Fruit fly (Drosophila melanogaster) whole organism, embryonic: ENCODE results near the gene Bmcp.
A peak's percentile ranks its signal among the peaks of the same experiment; 100 is the strongest.

Source experiments
- Antp ChIP-seq: fragments of 200-800 bp; sonication (Bioruptor generic); optimal IDR thresholded peaks from 3 replicates; lab custom pipeline; 2016; ENCODE audit warnings: missing biosample characterization, missing genetic modification characterization
- Bgb ChIP-seq: fragments of 200-800 bp; sonication (Bioruptor generic); IDR thresholded peaks from 2 replicates; pipeline ENCODE4 v1.3.6; 2022; ENCODE audit warnings: missing biosample characterization, missing genetic modification characterization; ENCODE audit not compliant: partially characterized antibody
- CG10366 ChIP-seq: fragments of 200-800 bp; sonication (Bioruptor generic); IDR thresholded peaks from 2 replicates; pipeline ENCODE4 v1.3.6; 2022; ENCODE audit warnings: missing biosample characterization, missing genetic modification characterization
- CG10565 ChIP-seq: fragments of 200-800 bp; sonication (Bioruptor generic); optimal IDR thresholded peaks from 3 replicates; lab custom pipeline; 2016; ENCODE audit warnings: missing biosample characterization, mild to moderate bottlenecking, missing genetic modification characterization
- CG1233 ChIP-seq: fragments of 200-800 bp; sonication (Bioruptor generic); optimal IDR thresholded peaks from 4 replicates; lab custom pipeline; 2018; ENCODE audit warnings: missing biosample characterization, mild to moderate bottlenecking, missing genetic modification characterization
- CG12391 ChIP-seq: fragments of 200-800 bp; sonication (Bioruptor generic); optimal IDR thresholded peaks from 3 replicates; lab custom pipeline; 2018; ENCODE audit warnings: missing biosample characterization, mild to moderate bottlenecking, missing genetic modification characterization, moderate library complexity
- CG12659 ChIP-seq: fragments of 200-800 bp; sonication (Bioruptor generic); optimal IDR thresholded peaks from 3 replicates; lab custom pipeline; 2017; ENCODE audit warnings: mild to moderate bottlenecking, missing biosample characterization, missing genetic modification reagents, missing genetic modification characterization
- CG12942 ChIP-seq: fragments of 200-800 bp; sonication (Bioruptor generic); optimal IDR thresholded peaks from 3 replicates; lab custom pipeline; 2016; ENCODE audit warnings: missing biosample characterization, missing genetic modification characterization
- CG13624 ChIP-seq: fragments of 200-800 bp; sonication (Bioruptor generic); optimal IDR thresholded peaks from 2 replicates; lab custom pipeline; 2016; ENCODE audit warnings: missing biosample characterization, missing genetic modification characterization
- CG14667 ChIP-seq: fragments of 200-800 bp; sonication (Bioruptor generic); IDR thresholded peaks from 2 replicates; pipeline ENCODE4 v1.3.6; 2022; ENCODE audit warnings: missing biosample characterization, missing genetic modification characterization
- CG14965 ChIP-seq: fragments of 200-800 bp; sonication (Bioruptor generic); optimal IDR thresholded peaks from 2 replicates; lab custom pipeline; 2016; ENCODE audit warnings: missing biosample characterization, missing genetic modification characterization, borderline replicate concordance
- CG16813 ChIP-seq: fragments of 200-800 bp; sonication (Bioruptor generic); IDR thresholded peaks from 3 replicates; pipeline ENCODE4 v1.3.6; 2022; ENCODE audit warnings: missing biosample characterization, missing genetic modification characterization; ENCODE audit not compliant: partially characterized antibody
- CG17186 ChIP-seq: fragments of 200-800 bp; sonication (Bioruptor generic); optimal IDR thresholded peaks from 3 replicates; lab custom pipeline; 2017; ENCODE audit warnings: missing biosample characterization, missing genetic modification reagents, missing genetic modification characterization
- CG18599 ChIP-seq: fragments of 200-800 bp; sonication (Bioruptor generic); optimal IDR thresholded peaks from 3 replicates; lab custom pipeline; 2017; ENCODE audit warnings: missing biosample characterization, missing genetic modification characterization, mild to moderate bottlenecking, moderate library complexity, missing genetic modification reagents
- CG2120 ChIP-seq: fragments of 200-800 bp; sonication (Bioruptor generic); optimal IDR thresholded peaks from 3 replicates; lab custom pipeline; 2016; ENCODE audit warnings: missing biosample characterization, missing genetic modification characterization
- CG4854 ChIP-seq: fragments of 200-800 bp; sonication (Bioruptor generic); optimal IDR thresholded peaks from 2 replicates; lab custom pipeline; 2016; ENCODE audit warnings: missing biosample characterization, missing genetic modification characterization, inconsistent platforms
- CG6791 ChIP-seq: fragments of 200-800 bp; sonication (Bioruptor generic); IDR thresholded peaks from 3 replicates; pipeline ENCODE4 v1.3.6; 2022; ENCODE audit warnings: missing biosample characterization, missing genetic modification characterization; ENCODE audit not compliant: partially characterized antibody
- CG8281 ChIP-seq: fragments of 200-800 bp; sonication (Bioruptor generic); optimal IDR thresholded peaks from 2 replicates; lab custom pipeline; 2018; ENCODE audit warnings: missing biosample characterization, mild to moderate bottlenecking, missing genetic modification characterization, moderate library complexity
- CG9932 ChIP-seq: fragments of 200-800 bp; sonication (Bioruptor generic); IDR thresholded peaks from 2 replicates; pipeline ENCODE4 v1.3.6; 2022; ENCODE audit warnings: missing biosample characterization, missing genetic modification characterization
- Dad ChIP-seq: fragments of 200-800 bp; sonication (Bioruptor generic); optimal IDR thresholded peaks from 3 replicates; lab custom pipeline; 2016; ENCODE audit warnings: missing biosample characterization, missing genetic modification characterization
- Dbx ChIP-seq: fragments of 200-800 bp; sonication (Bioruptor generic); IDR thresholded peaks from 3 replicates; pipeline ENCODE4 v1.3.6; 2022; ENCODE audit warnings: missing biosample characterization, missing genetic modification characterization
- GATAe ChIP-seq: fragments of 200-800 bp; sonication (Bioruptor generic); conservative IDR thresholded peaks from 2 replicates; pipeline ENCODE4 v1.3.6; 2022; ENCODE audit warnings: missing biosample characterization, missing genetic modification characterization
- Gsc ChIP-seq: fragments of 200-800 bp; sonication (Bioruptor generic); IDR thresholded peaks from 2 replicates; pipeline ENCODE4 v1.3.6; 2022; ENCODE audit warnings: missing biosample characterization, missing genetic modification characterization
- HLH3B ChIP-seq: fragments of 200-800 bp; sonication (Bioruptor generic); IDR thresholded peaks from 2 replicates; pipeline ENCODE4 v1.3.6; 2022; ENCODE audit warnings: missing biosample characterization, missing genetic modification characterization
- Hand ChIP-seq: fragments of 200-800 bp; sonication (Bioruptor generic); optimal IDR thresholded peaks from 2 replicates; lab custom pipeline; 2017; ENCODE audit warnings: mild to moderate bottlenecking, missing biosample characterization, missing genetic modification reagents, missing genetic modification characterization
- Hmx ChIP-seq: fragments of 200-800 bp; sonication (Bioruptor generic); optimal IDR thresholded peaks from 2 replicates; lab custom pipeline; 2016; ENCODE audit warnings: missing biosample characterization, missing genetic modification characterization
- Jarid2 ChIP-seq: fragments of 200-800 bp; sonication (Bioruptor generic); optimal IDR thresholded peaks from 3 replicates; lab custom pipeline; 2017; ENCODE audit warnings: mild to moderate bottlenecking, missing biosample characterization, missing genetic modification reagents, missing genetic modification characterization
- MESR4 ChIP-seq: fragments of 200-800 bp; sonication (Bioruptor generic); optimal IDR thresholded peaks from 2 replicates; lab custom pipeline; 2018; ENCODE audit warnings: missing biosample characterization, mild to moderate bottlenecking, missing genetic modification characterization, moderate library complexity
- MTF-1 ChIP-seq: fragments of 200-800 bp; sonication (Bioruptor generic); optimal IDR thresholded peaks from 2 replicates; lab custom pipeline; 2018; ENCODE audit warnings: missing biosample characterization, mild to moderate bottlenecking, missing genetic modification characterization, borderline replicate concordance
- Max ChIP-seq: fragments of 200-800 bp; sonication (Bioruptor generic); optimal IDR thresholded peaks from 2 replicates; lab custom pipeline; 2016; ENCODE audit warnings: missing biosample characterization, mild to moderate bottlenecking, missing genetic modification characterization
- Med ChIP-seq: fragments of 200-800 bp; sonication (Bioruptor generic); peaks from one replicate; lab custom pipeline; 2016; ENCODE audit warnings: missing biosample characterization, missing genetic modification characterization, mild to moderate bottlenecking, inconsistent platforms, moderate library complexity
- Myb ChIP-seq: fragments of 200-800 bp; sonication (Bioruptor generic); optimal IDR thresholded peaks from 2 replicates; lab custom pipeline; 2016; ENCODE audit warnings: missing biosample characterization, missing genetic modification characterization
- Nf-YB ChIP-seq: fragments of 200-800 bp; sonication (Bioruptor generic); optimal IDR thresholded peaks from 3 replicates; lab custom pipeline; 2019; ENCODE audit warnings: missing biosample characterization, mild to moderate bottlenecking, missing genetic modification characterization, moderate library complexity
- Oaz ChIP-seq: fragments of 200-800 bp; sonication (Bioruptor generic); IDR thresholded peaks from 2 replicates; pipeline ENCODE4 v1.3.6; 2022; ENCODE audit warnings: missing biosample characterization, missing genetic modification characterization
- Opbp ChIP-seq: fragments of 200-800 bp; sonication (Bioruptor generic); IDR thresholded peaks from 3 replicates; pipeline ENCODE4 v1.3.6; 2022; ENCODE audit warnings: missing biosample characterization, missing genetic modification characterization; ENCODE audit not compliant: partially characterized antibody
- Optix ChIP-seq: fragments of 200-800 bp; sonication (Bioruptor generic); IDR thresholded peaks from 3 replicates; pipeline ENCODE4 v1.3.6; 2022; ENCODE audit warnings: missing biosample characterization, missing genetic modification characterization
- Side ChIP-seq: fragments of 200-800 bp; sonication (Bioruptor generic); optimal IDR thresholded peaks from 2 replicates; lab custom pipeline; 2016; ENCODE audit warnings: missing biosample characterization, missing genetic modification characterization
- Taf1 ChIP-seq: fragments of 200-800 bp; sonication (Bioruptor generic); IDR thresholded peaks from 2 replicates; pipeline ENCODE4 v1.3.6; 2022; ENCODE audit warnings: missing biosample characterization, missing genetic modification characterization
- Xrp1 ChIP-seq: fragments of 200-800 bp; sonication (Bioruptor generic); IDR thresholded peaks from 2 replicates; pipeline ENCODE4 v1.3.6; 2022; ENCODE audit warnings: missing biosample characterization, missing genetic modification characterization
- ac ChIP-seq: fragments of 200-800 bp; sonication (Bioruptor generic); optimal IDR thresholded peaks from 3 replicates; lab custom pipeline; 2017; ENCODE audit warnings: missing biosample characterization, mild to moderate bottlenecking, missing genetic modification characterization
- al ChIP-seq: fragments of 200-800 bp; sonication (Bioruptor generic); IDR thresholded peaks from 2 replicates; pipeline ENCODE4 v1.3.6; 2022; ENCODE audit warnings: missing biosample characterization, missing genetic modification characterization
- ara ChIP-seq: fragments of 200-800 bp; sonication (Bioruptor generic); IDR thresholded peaks from 2 replicates; pipeline ENCODE4 v1.3.6; 2022; ENCODE audit warnings: missing biosample characterization, missing genetic modification characterization
- bbx ChIP-seq: fragments of 200-800 bp; sonication (Bioruptor generic); IDR thresholded peaks from 2 replicates; pipeline ENCODE4 v1.3.6; 2022; ENCODE audit warnings: missing biosample characterization, missing genetic modification characterization; ENCODE audit not compliant: partially characterized antibody
- cad ChIP-seq: fragments of >200 bp; optimal IDR thresholded peaks from 2 replicates; lab custom pipeline; 2017; ENCODE audit warnings: missing biosample characterization, missing genetic modification characterization
- croc ChIP-seq: fragments of 200-800 bp; sonication (Bioruptor generic); conservative IDR thresholded peaks from 3 replicates; pipeline ENCODE4 v1.3.6; 2022; ENCODE audit warnings: missing biosample characterization, missing genetic modification characterization
- da ChIP-seq: fragments of 200-800 bp; sonication (Bioruptor generic); optimal IDR thresholded peaks from 2 replicates; lab custom pipeline; 2016; ENCODE audit warnings: missing biosample characterization, missing genetic modification characterization
- odd ChIP-seq: fragments of 200-800 bp; sonication (Bioruptor generic); optimal IDR thresholded peaks from 2 replicates; lab custom pipeline; 2017; ENCODE audit warnings: missing biosample characterization, mild to moderate bottlenecking, missing genetic modification characterization
- pnt ChIP-seq: fragments of 200-800 bp; sonication (Bioruptor generic); optimal IDR thresholded peaks from 3 replicates; lab custom pipeline; 2016; ENCODE audit warnings: missing biosample characterization, missing genetic modification characterization
- pzg ChIP-seq: fragments of 200-800 bp; sonication (Bioruptor generic); optimal IDR thresholded peaks from 3 replicates; lab custom pipeline; 2018; ENCODE audit warnings: missing biosample characterization, mild to moderate bottlenecking, missing genetic modification characterization, moderate library complexity
- sug ChIP-seq: fragments of 200-800 bp; optimal IDR thresholded peaks from 2 replicates; lab custom pipeline; 2019; ENCODE audit warnings: missing biosample characterization, mild to moderate bottlenecking, missing genetic modification characterization, moderate library complexity
- vvl ChIP-seq: fragments of 200-800 bp; sonication (Bioruptor generic); IDR thresholded peaks from 2 replicates; pipeline ENCODE4 v1.3.6; 2022; ENCODE audit warnings: missing biosample characterization, missing genetic modification characterization

Gene Bmcp

DNA sequence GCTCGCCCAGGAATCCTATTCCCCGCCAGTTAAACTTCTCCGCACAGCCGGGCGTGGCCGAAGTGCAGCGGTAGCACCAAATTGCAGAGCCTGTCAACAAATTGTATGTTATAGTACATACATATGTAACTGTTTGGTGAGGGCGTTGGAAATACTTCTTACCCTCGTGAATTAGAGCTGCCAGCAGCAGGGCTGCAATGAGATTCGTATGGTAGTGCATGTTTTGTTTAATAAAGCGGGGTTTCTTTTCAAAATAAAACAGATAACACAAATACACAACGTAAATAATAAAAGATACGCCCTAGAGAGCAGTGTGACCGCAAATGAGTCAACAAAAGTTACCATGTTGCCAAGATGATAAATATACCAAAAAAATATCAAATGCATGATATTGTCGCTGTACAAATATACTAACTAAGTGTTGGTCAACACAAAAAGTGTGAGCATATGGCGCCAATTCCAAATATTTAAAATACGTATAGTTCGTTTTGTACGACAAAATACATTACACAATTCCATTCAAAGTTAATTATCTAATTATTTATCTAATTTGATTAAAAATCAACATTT lies 9.6 kb upstream of the Bmcp start, which contains the start of gene crim (continued):
- TF ChIP-seq CG6791: no peak
- no peak for TF ChIP-seq da (GFP tag; lab: Kevin White, UChicago)
- TF ChIP-seq Oaz (GFP tag; lab: Robert Waterston, UW): no peak
- no peak for TF ChIP-seq Opbp (GFP tag; lab: Robert Waterston, UW)
- no peak for TF ChIP-seq ac (GFP tag; lab: Kevin White, UChicago)
- no peak for TF ChIP-seq bbx (GFP tag; lab: Robert Waterston, UW)
- TF ChIP-seq CG8281 (tag; lab: Kevin White, UChicago): no peak
- peak; percentile 30 for TF ChIP-seq CG13624
- TF ChIP-seq Max (GFP tag; lab: Kevin White, UChicago): no peak
- TF ChIP-seq GATAe (GFP tag; lab: Robert Waterston, UW): no peak
- no peak for TF ChIP-seq pnt (GFP tag; lab: Kevin White, UChicago)
- TF ChIP-seq CG17186: no peak
- TF ChIP-seq CG12942 (GFP tag; lab: Kevin White, UChicago): no peak
- no peak for TF ChIP-seq CG18599 (GFP tag; lab: Kevin White, UChicago)
- TF ChIP-seq ara (GFP tag; lab: Robert Waterston, UW): no peak
- peak; percentile 26 for TF ChIP-seq Myb (GFP tag; lab: Kevin White, UChicago)
- TF ChIP-seq CG12391 (tag; lab: Kevin White, UChicago): peak; percentile 11
- TF ChIP-seq CG1233 (GFP tag; lab: Kevin White, UChicago): no peak
- TF ChIP-seq CG2120 (GFP tag; lab: Kevin White, UChicago): peak; percentile 13
- TF ChIP-seq Antp: no peak
- TF ChIP-seq Med: peak; percentile 70
- TF ChIP-seq Jarid2: no peak
- TF ChIP-seq al (GFP tag; lab: Robert Waterston, UW): no peak
- no peak for TF ChIP-seq Taf1 (GFP tag; lab: Robert Waterston, UW)
- no peak for TF ChIP-seq Dad
- TF ChIP-seq Nf-YB (GFP tag; lab: Kevin White, UChicago): no peak
- TF ChIP-seq odd (GFP tag; lab: Kevin White, UChicago): no peak
- TF ChIP-seq cad (GFP tag; lab: Kevin White, UChicago): no peak
- no peak for TF ChIP-seq HLH3B
- TF ChIP-seq croc (GFP tag; lab: Robert Waterston, UW): no peak
- 0 out of 3 replicates have a peak, but pooled peaks have one; percentile 14 for TF ChIP-seq Dbx (GFP tag; lab: Robert Waterston, UW)
- TF ChIP-seq MESR4 (GFP tag; lab: Kevin White, UChicago): peak; percentile 88
- no peak for TF ChIP-seq CG14667 (GFP tag; lab: Robert Waterston, UW)
- no peak for TF ChIP-seq Xrp1 (GFP tag; lab: Robert Waterston, UW)
- no peak for TF ChIP-seq CG9932 (GFP tag; lab: Robert Waterston, UW)
- no peak for TF ChIP-seq Gsc (GFP tag; lab: Robert Waterston, UW)
- TF ChIP-seq sug (tag; lab: Kevin White, UChicago): peak; percentile 23
- TF ChIP-seq CG12659 (GFP tag; lab: Kevin White, UChicago): peak; percentile 15
- TF ChIP-seq CG4854 (GFP tag; lab: Kevin White, UChicago): no peak
- peak; percentile 30; the same call in 1 of the 2 replicates for TF ChIP-seq Bgb
- no peak for TF ChIP-seq CG14965 (GFP tag; lab: Kevin White, UChicago)
- TF ChIP-seq Side (GFP tag; lab: Kevin White, UChicago): no peak
- TF ChIP-seq Optix (GFP tag; lab: Robert Waterston, UW): no peak
- no peak for TF ChIP-seq CG10366 (GFP tag; lab: Robert Waterston, UW)
- no peak for TF ChIP-seq Hmx
- no peak for TF ChIP-seq MTF-1 (GFP tag; lab: Kevin White, UChicago)
- TF ChIP-seq CG10565 (GFP tag; lab: Kevin White, UChicago): no peak
- peak; percentile 96 for TF ChIP-seq pzg (GFP tag; lab: Kevin White, UChicago)
- TF ChIP-seq CG16813 (GFP tag; lab: Robert Waterston, UW): no peak
- 0 out of 2 replicates have a peak, but pooled peaks have one; percentile 18 for TF ChIP-seq vvl (GFP tag; lab: Robert Waterston, UW)
- TF ChIP-seq Hand: no peak
